Worm (Caenorhabditis elegans) whole organism, L3 larva: Measurements from ENCODE around the gene W07G4.5.

Experiments
- R02D3.7 ChIP-seq: fragments of 150-350 bp; optimal IDR thresholded peaks from 2 replicates; lab custom pipeline; 2014; ENCODE audit warnings: missing biosample characterization, missing genetic modification characterization
- ceh-16 ChIP-seq: sonication (generic microtip); optimal IDR thresholded peaks from 2 replicates; lab custom pipeline; 2017; ENCODE audit warnings: missing biosample characterization, missing genetic modification characterization
- fos-1 ChIP-seq: fragments of 150-350 bp; optimal IDR thresholded peaks from 2 replicates; lab custom pipeline; 2014; ENCODE audit warnings: missing biosample characterization, missing genetic modification characterization
- jun-1 ChIP-seq: fragments of 150-350 bp; optimal IDR thresholded peaks from 2 replicates; lab custom pipeline; 2014; ENCODE audit warnings: missing biosample characterization, missing genetic modification reagents, missing genetic modification characterization
- mml-1 ChIP-seq: fragments of 150-350 bp; sonication (generic microtip); optimal IDR thresholded peaks from 3 replicates; lab custom pipeline; 2014; ENCODE audit warnings: missing biosample characterization, missing genetic modification characterization
- nhr-11 ChIP-seq: fragments of 150-350 bp; optimal IDR thresholded peaks from 2 replicates; lab custom pipeline; 2014; ENCODE audit warnings: missing biosample characterization, missing genetic modification characterization
- nhr-25 ChIP-seq: sonication (generic microtip); optimal IDR thresholded peaks from 2 replicates; lab custom pipeline; 2017; ENCODE audit warnings: missing biosample characterization, missing genetic modification characterization
- nhr-76 ChIP-seq: fragments of 150-350 bp; sonication (generic microtip); optimal IDR thresholded peaks from 5 replicates; lab custom pipeline; 2014; ENCODE audit warnings: missing biosample characterization, missing genetic modification characterization
- sea-2 ChIP-seq: fragments of 150-350 bp; sonication (generic microtip); optimal IDR thresholded peaks from 4 replicates; lab custom pipeline; 2014; ENCODE audit warnings: missing biosample characterization, missing genetic modification reagents, missing genetic modification characterization
- skn-1 ChIP-seq: fragments of 150-350 bp; optimal IDR thresholded peaks from 2 replicates; lab custom pipeline; 2014; ENCODE audit warnings: missing biosample characterization, missing genetic modification characterization
- unc-62 ChIP-seq: fragments of 150-350 bp; sonication (generic microtip); optimal IDR thresholded peaks from 4 replicates; lab custom pipeline; 2014; ENCODE audit warnings: missing biosample characterization, missing genetic modification reagents, missing genetic modification characterization
- ztf-11 ChIP-seq: fragments of 150-350 bp; optimal IDR thresholded peaks from 2 replicates; lab custom pipeline; 2014; ENCODE audit warnings: missing biosample characterization, missing genetic modification characterization

ce11 chrV:13008825-13009224 lies 39.0 kb upstream of the W07G4.5 start, which contains the start of gene F15B9.10:
- TF ChIP-seq nhr-11 (tag; lab: Kevin White, UChicago) = no peak
- TF ChIP-seq ztf-11 (tag; lab: Kevin White, UChicago) = no peak
- TF ChIP-seq fos-1 (tag; lab: Kevin White, UChicago) = no peak
- no peak for TF ChIP-seq jun-1 (tag; lab: Kevin White, UChicago)
- no peak for TF ChIP-seq ceh-16 (tag; lab: Kevin White, UChicago)
- TF ChIP-seq nhr-25 = no peak
- no peak for TF ChIP-seq nhr-76
- no peak for TF ChIP-seq sea-2
- no peak for TF ChIP-seq unc-62 (GFP tag; lab: Kevin White, UChicago)
- no peak for TF ChIP-seq mml-1 (tag; lab: Kevin White, UChicago)
- TF ChIP-seq R02D3.7 (tag; lab: Kevin White, UChicago) = no peak
- no peak for TF ChIP-seq skn-1 (tag; lab: Kevin White, UChicago)
